Fruit fly (Drosophila melanogaster): ENCODE measurements around the gene Wdr81.

The Wdr81 gene

dm6 chr2L:12004211-12004979 lies 16.4 kb downstream of the Wdr81 start (continued):
- TF ChIP-seq Fer2 (tag; optimal IDR thresholded peaks at IDR 0.05), result no peak
- peak; percentile 46 for TF ChIP-seq mirr (GFP tag; optimal IDR thresholded peaks at IDR 0.05)
- peak; percentile 70 for TF ChIP-seq dmrt11E (tag; optimal IDR thresholded peaks at IDR 0.05)
- peak; percentile 36 for TF ChIP-seq bcd (GFP tag; optimal IDR thresholded peaks at IDR 0.05)
- no peak for TF ChIP-seq Bteb2 (GFP tag; optimal IDR thresholded peaks at IDR 0.05)
- TF ChIP-seq CG15011 (GFP tag; optimal IDR thresholded peaks at IDR 0.05), result peak; percentile 55
- no peak for TF ChIP-seq Ssrp (tag; optimal IDR thresholded peaks at IDR 0.05)
- no peak for TF ChIP-seq CG16779 (GFP tag; IDR thresholded peaks at IDR 0.05)
- no peak for TF ChIP-seq CG34224 (GFP tag; IDR thresholded peaks at IDR 0.05; ENCODE audit: partially characterized antibody)
- TF ChIP-seq CG31441 (GFP tag; IDR thresholded peaks at IDR 0.05), result no peak
- no peak for TF ChIP-seq GATAe (GFP tag; conservative IDR thresholded peaks at IDR 0.05)
- TF ChIP-seq Rx (GFP tag; IDR thresholded peaks at IDR 0.05), result no peak
- no peak for TF ChIP-seq pan (optimal IDR thresholded peaks at IDR 0.05)
- no peak for TF ChIP-seq pan (GFP tag; optimal IDR thresholded peaks at IDR 0.05 in 1 of 2, IDR thresholded peaks at IDR 0.05 in 1 of 2)
- no peak for TF ChIP-seq br (optimal IDR thresholded peaks at IDR 0.05)
- TF ChIP-seq esg (GFP tag; conservative IDR thresholded peaks at IDR 0.05), result no peak
- peak; percentile 33 for TF ChIP-seq CG8281 (tag; optimal IDR thresholded peaks at IDR 0.05)
- peak; percentile 96 for TF ChIP-seq ATbp (GFP tag; optimal IDR thresholded peaks at IDR 0.05)
- TF ChIP-seq ato (GFP tag; IDR thresholded peaks at IDR 0.05; ENCODE audit: partially characterized antibody), result no peak
- TF ChIP-seq CG14965 (GFP tag; optimal IDR thresholded peaks at IDR 0.05; ENCODE audit: borderline replicate concordance), result peak; percentile 9
- TF ChIP-seq Atf6 (GFP tag; IDR thresholded peaks at IDR 0.05), result no peak
- peak; percentile 75 for TF ChIP-seq Hey (tag; optimal IDR thresholded peaks at IDR 0.05)
- TF ChIP-seq ftz-f1 (GFP tag; optimal IDR thresholded peaks at IDR 0.05), result peak; percentile 97
- no peak for TF ChIP-seq CG11695 (GFP tag; IDR thresholded peaks at IDR 0.05)
- peak; percentile 79 for TF ChIP-seq CG4328 (GFP tag; optimal IDR thresholded peaks at IDR 0.05)
- TF ChIP-seq Vsx1 (GFP tag; optimal IDR thresholded peaks at IDR 0.05), result peak; percentile 88
- TF ChIP-seq grn (GFP tag; optimal IDR thresholded peaks at IDR 0.05), result peak; percentile 6
- TF ChIP-seq ab (GFP tag; optimal IDR thresholded peaks at IDR 0.05), result no peak
- TF ChIP-seq CG17829 (tag; optimal IDR thresholded peaks at IDR 0.05), result peak; percentile 34
- no peak for TF ChIP-seq Stat92E (GFP tag; optimal IDR thresholded peaks at IDR 0.05)
- TF ChIP-seq tll (GFP tag; optimal IDR thresholded peaks at IDR 0.05), result no peak
- peak; percentile 61 for TF ChIP-seq YL-1 (GFP tag; optimal IDR thresholded peaks at IDR 0.05)
- TF ChIP-seq H15 (GFP tag; IDR thresholded peaks at IDR 0.05), result no peak
- TF ChIP-seq CG13624 (GFP tag; optimal IDR thresholded peaks at IDR 0.05), result no peak
- peak; percentile 72 for TF ChIP-seq NC2α (GFP tag; optimal IDR thresholded peaks at IDR 0.05)
- no peak for TF ChIP-seq ranshi (GFP tag; IDR thresholded peaks at IDR 0.05)
- TF ChIP-seq CG43689 (GFP tag; IDR thresholded peaks at IDR 0.05), result no peak
- no peak for TF ChIP-seq D (optimal IDR thresholded peaks at IDR 0.05)
- TF ChIP-seq D (GFP tag; optimal IDR thresholded peaks at IDR 0.05), result peak; percentile 75
- peak; percentile 89 for TF ChIP-seq fd64A (GFP tag; optimal IDR thresholded peaks at IDR 0.05)
- TF ChIP-seq ro (GFP tag; IDR thresholded peaks at IDR 0.05), result no peak
- no peak for TF ChIP-seq Elba2 (GFP tag; optimal IDR thresholded peaks at IDR 0.05)
- peak; percentile 50 for TF ChIP-seq bigmax (GFP tag; optimal IDR thresholded peaks at IDR 0.05)
- TF ChIP-seq Myb (GFP tag; optimal IDR thresholded peaks at IDR 0.05), result no peak
- TF ChIP-seq CG31388 (GFP tag; optimal IDR thresholded peaks at IDR 0.05), result no peak
- TF ChIP-seq repo (GFP tag; optimal IDR thresholded peaks at IDR 0.05), result no peak
- TF ChIP-seq hkb (optimal IDR thresholded peaks at IDR 0.05), result no peak
- TF ChIP-seq hkb (GFP tag; IDR thresholded peaks at IDR 0.05), result no peak
- peak; percentile 44 for TF ChIP-seq Dek (tag; optimal IDR thresholded peaks at IDR 0.05)
- no peak for TF ChIP-seq Hr78 (GFP tag; optimal IDR thresholded peaks at IDR 0.05)
